Fruit fly (Drosophila melanogaster): ENCODE measurements around the gene CG14903.

The CG14903 gene

dm6 chr3R:16599647-16600046 is 26.1 kb upstream of the CG14903 start:
- TF ChIP-seq CG32006 (GFP tag; optimal IDR thresholded peaks at IDR 0.05) (no peak), ss (GFP tag; optimal IDR thresholded peaks at IDR 0.05) (peak in 1 of 2 experiments; percentile 32), CG9139 (GFP tag; optimal IDR thresholded peaks at IDR 0.05) (no peak), lz (GFP tag; optimal IDR thresholded peaks at IDR 0.05) (no peak)

- TF ChIP-seq Hr4 (GFP tag; optimal IDR thresholded peaks at IDR 0.05) = no peak
- TF ChIP-seq fd59A (GFP tag; optimal IDR thresholded peaks at IDR 0.05) = no peak
- TF ChIP-seq CG11294 (GFP tag; IDR thresholded peaks at IDR 0.05) = no peak
- TF ChIP-seq Eip78C (GFP tag) = peak; percentile 32
These were observed 21.4 kb upstream of the CG14903 start for dm6 chr3R:16594961-16595360.

- TF ChIP-seq CG6276 (GFP tag; optimal IDR thresholded peaks at IDR 0.05) (no peak), fkh (GFP tag; optimal IDR thresholded peaks at IDR 0.05) (no peak), Eip78C (GFP tag) (peak; percentile 42), fd59A (GFP tag; optimal IDR thresholded peaks at IDR 0.05) (no peak), CG8119 (GFP tag; IDR thresholded peaks at IDR 0.05) (peak; percentile 43; the same call in 1 of the 3 replicates), eg (GFP tag; IDR thresholded peaks at IDR 0.05) (0 out of 3 replicates have a peak, but pooled peaks have one; percentile 9), dac (GFP tag; optimal IDR thresholded peaks at IDR 0.05) (no peak), OdsH (GFP tag; optimal IDR thresholded peaks at IDR 0.05) (no peak)
These were observed 20.7 kb upstream of the CG14903 start, which contains the start of gene CG14892 for dm6 chr3R:16594056-16594858. TSS of gene CG14892 (plus strand) at chr3R:16594414.

- no peak for TF ChIP-seq pdm3 (GFP tag; optimal IDR thresholded peaks at IDR 0.05)
- TF ChIP-seq CG3919 (GFP tag; optimal IDR thresholded peaks at IDR 0.05) = peak; percentile 13
- no peak for TF ChIP-seq CG8319 (GFP tag; optimal IDR thresholded peaks at IDR 0.05)
- TF ChIP-seq Lpt (GFP tag; optimal IDR thresholded peaks at IDR 0.05) = no peak
- no peak for TF ChIP-seq svp (GFP tag)
- no peak for TF ChIP-seq fd59A (GFP tag; optimal IDR thresholded peaks at IDR 0.05)
- TF ChIP-seq Gug (GFP tag; IDR thresholded peaks at IDR 0.05) = no peak
- TF ChIP-seq CG11902 (GFP tag; optimal IDR thresholded peaks at IDR 0.05) = no peak
These were observed 17.9 kb upstream of the CG14903 start for dm6 chr3R:16591407-16591806.

- no peak for TF ChIP-seq spab (GFP tag; optimal IDR thresholded peaks at IDR 0.05)
- peak; percentile 19 for TF ChIP-seq svp (GFP tag)
These were observed 10.1 kb upstream of the CG14903 start, which contains the start of gene Scp2 for dm6 chr3R:16583605-16584004. TSS of gene Scp2 (minus strand) at chr3R:16583663.

dm6 chr3R:16571215-16571614 is 2.3 kb downstream of the CG14903 start, which contains the start of gene CG14891:
TSS of gene CG14891 (plus strand) at chr3R:16571515.
- TF ChIP-seq CG8119 (GFP tag; IDR thresholded peaks at IDR 0.05) (no peak), vri (GFP tag; optimal IDR thresholded peaks at IDR 0.05) (no peak), acj6 (GFP tag; optimal IDR thresholded peaks at IDR 0.05) (no peak), pdm3 (GFP tag; optimal IDR thresholded peaks at IDR 0.05) (no peak), dac (GFP tag; optimal IDR thresholded peaks at IDR 0.05) (no peak), Ets96B (tag; optimal IDR thresholded peaks at IDR 0.05) (no peak), Blimp-1 (GFP tag; optimal IDR thresholded peaks at IDR 0.05) (no peak), dsx (GFP tag; optimal IDR thresholded peaks at IDR 0.05; ENCODE audit: poor library complexity, severe bottlenecking) (no peak), CG6808 (GFP tag; optimal IDR thresholded peaks at IDR 0.05) (no peak), Lpt (GFP tag; optimal IDR thresholded peaks at IDR 0.05) (no peak), fd85E (GFP tag; optimal IDR thresholded peaks at IDR 0.05) (no peak), salr (GFP tag; optimal IDR thresholded peaks at IDR 0.05) (no peak), Eip93F (GFP tag; optimal IDR thresholded peaks at IDR 0.05) (no peak)

Measured in whole organism, prepupa.